Worm (Caenorhabditis elegans): ENCODE measurements around the gene Y61A9LA.7.

Y61A9LA.7 gene

ce11 chrV:4525106-4525505 is 34.5 kb downstream of the Y61A9LA.7 start:
- TF ChIP-seq efl-1 (optimal IDR thresholded peaks at IDR 0.05): no peak
- TF ChIP-seq efl-1 (GFP tag; optimal IDR thresholded peaks at IDR 0.05 in 1 of 2): peak in 1 of 2 experiments; percentile 91
- TF ChIP-seq lsy-2 (tag; optimal IDR thresholded peaks at IDR 0.05): no peak

- TF ChIP-seq mep-1 (tag; optimal IDR thresholded peaks at IDR 0.05) (no peak), mab-9 (GFP tag; IDR thresholded peaks at IDR 0.05) (no peak), egl-27 (tag; optimal IDR thresholded peaks at IDR 0.05) (no peak), aly-2 (tag; optimal IDR thresholded peaks at IDR 0.05) (no peak), nhr-11 (tag; optimal IDR thresholded peaks at IDR 0.05) (no peak), nhr-20 (tag; optimal IDR thresholded peaks at IDR 0.05) (no peak), nhr-71 (tag; optimal IDR thresholded peaks at IDR 0.05) (no peak), ztf-4 (tag; optimal IDR thresholded peaks at IDR 0.05) (no peak), mdl-1 (tag; optimal IDR thresholded peaks at IDR 0.05) (peak in 1 of 2 experiments; percentile 39), tbx-2 (tag; optimal IDR thresholded peaks at IDR 0.05) (peak; percentile 17), pqm-1 (tag; optimal IDR thresholded peaks at IDR 0.05) (no peak), ceh-90 (tag; optimal IDR thresholded peaks at IDR 0.05) (no peak), Y116A8C.19 (tag; optimal IDR thresholded peaks at IDR 0.05; ENCODE audit: borderline replicate concordance) (no peak), ztf-11 (tag; optimal IDR thresholded peaks at IDR 0.05) (no peak), hlh-17 (GFP tag; optimal IDR thresholded peaks at IDR 0.05; ENCODE audit: borderline replicate concordance) (no peak), sptf-1 (tag; optimal IDR thresholded peaks at IDR 0.05) (no peak), tlp-1 (tag; optimal IDR thresholded peaks at IDR 0.05) (no peak), fos-1 (tag; optimal IDR thresholded peaks at IDR 0.05) (no peak), irx-1 (tag; optimal IDR thresholded peaks at IDR 0.05) (no peak), dpl-1 (GFP tag; optimal IDR thresholded peaks at IDR 0.05) (no peak), swsn-7 (tag; optimal IDR thresholded peaks at IDR 0.05) (no peak), unc-130 (tag; optimal IDR thresholded peaks at IDR 0.05) (no peak), nhr-28 (tag; optimal IDR thresholded peaks at IDR 0.05) (no peak), elt-2 (tag; optimal IDR thresholded peaks at IDR 0.05) (no peak), elt-3 (tag; optimal IDR thresholded peaks at IDR 0.05) (peak in 1 of 6 experiments; percentile 80), nhr-84 (tag; optimal IDR thresholded peaks at IDR 0.05) (no peak), efl-1 (optimal IDR thresholded peaks at IDR 0.05) (no peak), efl-1 (GFP tag; optimal IDR thresholded peaks at IDR 0.05 in 1 of 2) (peak in 1 of 2 experiments; percentile 68), lin-35 (GFP tag; optimal IDR thresholded peaks at IDR 0.05) (peak in 1 of 2 experiments; percentile 37), blmp-1 (tag; optimal IDR thresholded peaks at IDR 0.05) (peak; percentile 85), zag-1 (tag; optimal IDR thresholded peaks at IDR 0.05) (no peak), nhr-85 (tag) (peak; percentile 64), mef-2 (tag; optimal IDR thresholded peaks at IDR 0.05) (no peak), fkh-10 (GFP tag; optimal IDR thresholded peaks at IDR 0.05) (no peak), jun-1 (tag; optimal IDR thresholded peaks at IDR 0.05) (no peak), efl-3 (GFP tag; optimal IDR thresholded peaks at IDR 0.05) (no peak)
These were observed 35.3 kb downstream of the Y61A9LA.7 start for ce11 chrV:4524327-4524726.

ce11 chrV:4523844-4524243 is 35.8 kb downstream of the Y61A9LA.7 start:
- peak; percentile 61 for TF ChIP-seq rnt-1 (tag; optimal IDR thresholded peaks at IDR 0.05)
- TF ChIP-seq lin-14 (GFP tag; optimal IDR thresholded peaks at IDR 0.05): peak; percentile 84
- TF ChIP-seq nhr-71 (tag; optimal IDR thresholded peaks at IDR 0.05): peak; percentile 58
- peak; percentile 3 for TF ChIP-seq pag-3 (tag; optimal IDR thresholded peaks at IDR 0.05; ENCODE audit: borderline replicate concordance, insufficient read depth)
- no peak for TF ChIP-seq unc-62 (GFP tag; optimal IDR thresholded peaks at IDR 0.05)
- no peak for TF ChIP-seq mef-2 (tag; optimal IDR thresholded peaks at IDR 0.05)
- TF ChIP-seq dsc-1 (tag; optimal IDR thresholded peaks at IDR 0.05): no peak
- TF ChIP-seq lir-3 (tag; optimal IDR thresholded peaks at IDR 0.05; ENCODE audit: poor library complexity): no peak
